Worm (Caenorhabditis elegans): ENCODE results near the gene cept-1.

The cept-1 gene

DNA sequence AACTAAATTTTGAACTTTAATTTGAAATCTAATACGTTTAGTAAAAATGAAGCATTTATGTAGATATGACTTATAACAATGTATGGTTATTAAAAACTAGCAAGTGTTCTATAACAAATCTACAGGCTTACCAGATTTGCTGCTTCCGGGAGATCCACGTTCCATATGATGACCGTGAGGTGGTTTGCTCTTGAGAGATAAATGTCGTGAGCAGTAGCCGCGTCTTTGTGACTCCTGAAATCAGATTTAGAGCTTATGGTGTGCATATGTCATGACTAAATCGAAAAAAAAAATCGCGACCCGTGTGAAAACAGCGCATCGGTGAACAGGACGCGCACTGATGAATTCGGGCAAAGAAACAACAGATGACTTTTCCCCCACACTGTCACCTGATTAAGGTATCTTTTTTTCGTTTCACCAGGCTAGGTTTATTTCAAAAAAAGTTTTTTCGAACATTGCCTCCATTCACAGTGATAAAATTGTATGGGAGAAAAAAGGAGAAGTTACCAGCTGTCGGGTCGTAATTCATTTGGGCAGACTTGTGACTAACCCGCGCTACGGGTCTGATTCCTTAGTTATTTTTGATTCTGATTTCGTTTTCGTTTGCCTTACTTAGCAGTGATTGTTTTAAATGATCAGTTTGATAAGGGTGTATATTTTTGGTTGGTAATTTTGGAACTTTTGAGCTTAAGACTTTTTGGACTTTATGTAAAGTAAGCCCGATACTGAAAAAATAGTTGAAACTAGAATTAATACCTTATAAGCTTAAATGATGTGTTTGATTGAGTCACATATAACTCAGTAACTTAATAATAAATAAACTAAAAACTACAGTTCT lies 46.4 kb downstream of the cept-1 start, which contains the start of gene nhr-27:
nhr-27 (minus strand) TSS at position 234 of the 838 bp plus-strand sequence.
- TF ChIP-seq lin-13 (tag; optimal IDR thresholded peaks at IDR 0.05) = no peak

DNA sequence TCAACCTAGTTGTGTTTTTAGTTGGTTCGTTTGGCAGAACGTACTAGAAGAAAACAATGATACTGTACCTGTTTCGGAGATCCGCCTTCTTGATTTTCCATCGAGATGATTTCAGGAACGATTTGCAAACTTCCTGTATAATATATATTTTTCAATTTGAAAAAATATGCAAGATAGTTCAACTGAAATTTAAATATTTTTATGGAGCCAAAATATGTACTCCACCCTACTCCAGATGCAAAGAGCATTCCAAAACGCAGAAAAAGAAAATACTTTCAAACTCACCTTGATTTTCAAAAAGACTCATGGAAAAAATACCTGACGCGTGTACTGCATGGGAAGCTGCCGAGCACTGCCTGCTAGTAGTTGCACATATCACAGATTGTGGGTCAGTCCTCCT lies 51.7 kb downstream of the cept-1 start, which contains the start of gene gei-3:
gei-3 (minus strand) TSS at position 101 of the 400 bp plus-strand sequence.
- TF ChIP-seq sptf-1 (tag; optimal IDR thresholded peaks at IDR 0.05) (no peak), blmp-1 (tag; optimal IDR thresholded peaks at IDR 0.05) (no peak), unc-62 (GFP tag; optimal IDR thresholded peaks at IDR 0.05) (no peak), lin-32 (GFP tag; optimal IDR thresholded peaks at IDR 0.05) (no peak), nhr-2 (tag; optimal IDR thresholded peaks at IDR 0.05) (no peak), ceh-83 (GFP tag; optimal IDR thresholded peaks at IDR 0.05) (no peak), lsy-2 (tag; optimal IDR thresholded peaks at IDR 0.05) (no peak), elt-3 (tag; optimal IDR thresholded peaks at IDR 0.05) (no peak), lin-13 (tag; optimal IDR thresholded peaks at IDR 0.05) (no peak), M03D4.4 (tag; optimal IDR thresholded peaks at IDR 0.05) (no peak), unc-39 (tag; optimal IDR thresholded peaks at IDR 0.05) (no peak), tbx-8 (GFP tag; optimal IDR thresholded peaks at IDR 0.05) (no peak), hlh-1 (tag; optimal IDR thresholded peaks at IDR 0.05) (no peak), drap-1 (GFP tag; optimal IDR thresholded peaks at IDR 0.05) (no peak), ztf-11 (tag; optimal IDR thresholded peaks at IDR 0.05) (no peak), nhr-76 (tag; optimal IDR thresholded peaks at IDR 0.05) (no peak)

DNA sequence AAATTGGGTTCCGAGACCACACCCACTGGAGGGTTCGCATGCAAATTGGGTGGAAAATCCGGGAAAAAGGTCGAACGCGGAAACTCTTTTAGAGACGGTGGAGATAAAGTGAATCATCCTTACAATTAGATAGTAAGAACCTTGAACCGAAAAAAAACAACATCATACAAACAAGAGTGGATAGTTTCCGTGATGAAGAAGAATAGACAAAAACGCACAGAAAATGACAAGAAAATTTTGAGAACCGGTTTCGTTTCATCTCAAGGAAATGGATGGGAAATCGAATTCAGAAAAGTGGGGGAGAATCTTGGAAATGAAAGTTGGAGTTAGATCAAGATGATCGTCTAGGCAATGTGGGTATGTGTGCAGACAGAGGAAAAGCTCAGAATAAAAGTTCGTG lies 53.5 kb downstream of the cept-1 start:
- TF ChIP-seq M03D4.4 (tag; optimal IDR thresholded peaks at IDR 0.05) (no peak), sem-2 (GFP tag; optimal IDR thresholded peaks at IDR 0.05) (no peak), mep-1 (tag; optimal IDR thresholded peaks at IDR 0.05) (no peak), elt-1 (tag; optimal IDR thresholded peaks at IDR 0.05; ENCODE audit: borderline replicate concordance, insufficient read depth) (no peak), lsy-2 (tag; optimal IDR thresholded peaks at IDR 0.05) (no peak), zip-8 (tag; optimal IDR thresholded peaks at IDR 0.05) (no peak), hlh-1 (tag; optimal IDR thresholded peaks at IDR 0.05) (no peak), flh-1 (GFP tag; optimal IDR thresholded peaks at IDR 0.05) (no peak), unc-62 (GFP tag; optimal IDR thresholded peaks at IDR 0.05) (no peak), ztf-11 (tag; optimal IDR thresholded peaks at IDR 0.05) (no peak), tbx-8 (GFP tag; optimal IDR thresholded peaks at IDR 0.05) (no peak), blmp-1 (tag; optimal IDR thresholded peaks at IDR 0.05) (no peak), unc-39 (tag; optimal IDR thresholded peaks at IDR 0.05) (no peak), nhr-76 (tag; optimal IDR thresholded peaks at IDR 0.05) (no peak), ces-1 (GFP tag; optimal IDR thresholded peaks at IDR 0.05) (no peak)
